Worm (Caenorhabditis elegans) whole organism, young adult: Measurements from ENCODE around the gene tag-335.

ENCODE experiments used
- F10E7.11 ChIP-seq: sonication (generic microtip); optimal IDR thresholded peaks from 2 replicates; lab custom pipeline; 2017; ENCODE audit warnings: mild to moderate bottlenecking, missing genetic modification characterization, moderate library complexity, missing compliant biosample characterization
- cebp-1 ChIP-seq, 2 experiments: fragments of 200-800 bp in 1 of 2; sonication (Bioruptor generic) in 1 of 2; sonication (generic microtip) in 1 of 2; IDR thresholded peaks in 1 of 2; optimal IDR thresholded peaks in 1 of 2; 2 replicates each; pipeline versions ENCODE4 v1.3.6 to Lab custom; 2017 to 2022; ENCODE audit warnings: missing compliant biosample characterization in 2 of 2, missing genetic modification characterization in 2 of 2, mild to moderate bottlenecking in 1 of 2, missing genetic modification reagents in 1 of 2, moderate library complexity in 1 of 2
- egl-18 ChIP-seq: fragments of 200-800 bp; sonication (Bioruptor generic); IDR thresholded peaks from 2 replicates; pipeline ENCODE4 v1.3.6; 2022; ENCODE audit warnings: missing genetic modification reagents, missing genetic modification characterization, missing compliant biosample characterization
- him-1 ChIP-seq: sonication (generic microtip); optimal IDR thresholded peaks from 2 replicates; lab custom pipeline; 2016; ENCODE audit warnings: missing genotype, missing genetic modification reagents, missing genetic modification characterization, missing compliant biosample characterization
- let-607 ChIP-seq, 2 experiments: fragments of 200-800 bp in 1 of 2; sonication (Bioruptor generic) in 1 of 2; sonication (generic microtip) in 1 of 2; optimal IDR thresholded peaks; 2 replicates each; lab custom pipeline; 2016 to 2018; ENCODE audit warnings: mild to moderate bottlenecking in 2 of 2, missing compliant biosample characterization in 2 of 2, missing genetic modification characterization in 2 of 2, moderate library complexity in 2 of 2, missing genotype in 1 of 2
- nhr-90 ChIP-seq: sonication (generic microtip); optimal IDR thresholded peaks from 2 replicates; lab custom pipeline; 2016; ENCODE audit warnings: missing genotype, mild to moderate bottlenecking, missing genetic modification characterization, missing compliant biosample characterization
- rec-8 ChIP-seq, 2 experiments: sonication (generic microtip); optimal IDR thresholded peaks; 2 replicates each; lab custom pipeline; 2016; ENCODE audit warnings: mild to moderate bottlenecking in 2 of 2, missing genetic modification characterization in 2 of 2, missing genetic modification reagents in 2 of 2, missing genotype in 2 of 2, missing biosample characterization in 1 of 2, missing compliant biosample characterization in 1 of 2, moderate library complexity in 1 of 2
- unc-62 ChIP-seq: fragments of 150-350 bp; optimal IDR thresholded peaks from 2 replicates; lab custom pipeline; 2014; ENCODE audit warnings: missing biosample characterization, missing genetic modification reagents, missing genetic modification characterization

- TF ChIP-seq him-1 (tag; lab: Kevin White, UChicago) (no peak), nhr-90 (tag; lab: Kevin White, UChicago) (no peak), egl-18 (GFP tag; lab: Robert Waterston, UW) (no peak), cebp-1 (GFP tag; IDR thresholded peaks at IDR 0.05; lab: Robert Waterston, UW) (no peak), cebp-1 (tag; optimal IDR thresholded peaks at IDR 0.05; lab: Kevin White, UChicago) (no peak), let-607 (tag; optimal IDR thresholded peaks at IDR 0.05; lab: Kevin White, UChicago) (no peak), unc-62 (GFP tag; lab: Kevin White, UChicago) (no peak), rec-8 (tag; optimal IDR thresholded peaks at IDR 0.05; lab: Kevin White, UChicago) (no peak), F10E7.11 (tag; lab: Kevin White, UChicago) (no peak)
Measured at ce11 chrIV:12236011-12236410, 42.4 kb downstream of the tag-335 start, which contains the start of gene sre-16.
